ENCODE assay signal across 2 fruit fly cellular contexts in genomic region chrX:17183486-17183885, dm6.
A peak's percentile ranks its signal among the peaks of the same experiment; 100 is the strongest.
TF ChIP-seq lines count a peak whose summit lies in the region.

No protein-coding gene starts in this region.

TF ChIP-seq in whole organism, adult, 20 proteins besides CTCF, POLR2A, EP300 and RAD21:
- TF ChIP-seq CG33017 (tag; optimal IDR thresholded peaks at IDR 0.05; lab: Kevin White, UChicago) = no peak
- peak; percentile 47 for TF ChIP-seq CG1620 (GFP tag; optimal IDR thresholded peaks at IDR 0.05; lab: Kevin White, UChicago)
- TF ChIP-seq CG14711 (tag; optimal IDR thresholded peaks at IDR 0.05; lab: Kevin White, UChicago) = peak; percentile 23
- TF ChIP-seq Crg-1 (GFP tag; optimal IDR thresholded peaks at IDR 0.05; lab: Kevin White, UChicago) = peak; percentile 70
- TF ChIP-seq Mnt (GFP tag; optimal IDR thresholded peaks at IDR 0.05; lab: Kevin White, UChicago) = peak; percentile 16
- TF ChIP-seq pad (GFP tag; optimal IDR thresholded peaks at IDR 0.05; lab: Kevin White, UChicago) = peak; percentile 0
- TF ChIP-seq toe (GFP tag; optimal IDR thresholded peaks at IDR 0.05; lab: Kevin White, UChicago) = no peak
- TF ChIP-seq CG7101 (tag; optimal IDR thresholded peaks at IDR 0.05; lab: Kevin White, UChicago) = peak; percentile 43

TF ChIP-seq in whole organism, wandering third instar larva, 38 proteins besides CTCF, POLR2A, EP300 and RAD21:
- peak; percentile 61 for TF ChIP-seq Hr83 (GFP tag; optimal IDR thresholded peaks at IDR 0.05; lab: Kevin White, UChicago; ENCODE audit: poor library complexity, severe bottlenecking)
- TF ChIP-seq brk (GFP tag; optimal IDR thresholded peaks at IDR 0.05; lab: Kevin White, UChicago) = no peak
TF ChIP-seq in whole organism, wandering third instar larva: peak in this region for 1.
